Fruit fly (Drosophila melanogaster) whole organism, embryonic: ENCODE data around the gene CG15365.
A peak's percentile ranks its signal among the peaks of the same experiment; 100 is the strongest.

Experiments used
- ATbp ChIP-seq: fragments of 200-800 bp; sonication (Bioruptor generic); optimal IDR thresholded peaks from 2 replicates; lab custom pipeline; 2017; ENCODE audit warnings: missing biosample characterization, mild to moderate bottlenecking, missing genetic modification characterization, missing genetic modification reagents
- Atf3 ChIP-seq: fragments of 200-800 bp; sonication (Bioruptor generic); optimal IDR thresholded peaks from 3 replicates; lab custom pipeline; 2016; ENCODE audit warnings: missing biosample characterization, missing genetic modification characterization
- Awh ChIP-seq: fragments of 200-800 bp; sonication (Bioruptor generic); IDR thresholded peaks from 2 replicates; pipeline ENCODE4, ENCODE4 v1.3.6; 2022; ENCODE audit warnings: missing biosample characterization, missing genetic modification characterization
- CG10209 ChIP-seq: fragments of 200-800 bp; sonication (Bioruptor generic); optimal IDR thresholded peaks from 3 replicates; lab custom pipeline; 2017; ENCODE audit warnings: missing biosample characterization, mild to moderate bottlenecking, missing genetic modification characterization, missing genetic modification reagents
- CG12391 ChIP-seq: fragments of 200-800 bp; sonication (Bioruptor generic); optimal IDR thresholded peaks from 3 replicates; lab custom pipeline; 2018; ENCODE audit warnings: missing biosample characterization, mild to moderate bottlenecking, missing genetic modification characterization, moderate library complexity
- CG13775 ChIP-seq: fragments of 200-800 bp; sonication (Bioruptor generic); optimal IDR thresholded peaks from 3 replicates; lab custom pipeline; 2017; ENCODE audit warnings: missing biosample characterization, mild to moderate bottlenecking, missing genetic modification characterization
- CG14050 ChIP-seq: fragments of 200-800 bp; sonication (Bioruptor generic); IDR thresholded peaks from 3 replicates; pipeline ENCODE4 v1.3.6; 2022; ENCODE audit warnings: missing biosample characterization, missing genetic modification characterization
- CG14860 ChIP-seq: fragments of 200-800 bp; sonication (Bioruptor generic); IDR thresholded peaks from 3 replicates; pipeline ENCODE4 v1.3.6; 2022; ENCODE audit warnings: missing biosample characterization, missing genetic modification characterization; ENCODE audit not compliant: partially characterized antibody
- CG15601 ChIP-seq: fragments of 200-800 bp; sonication (Bioruptor generic); optimal IDR thresholded peaks from 3 replicates; lab custom pipeline; 2019; ENCODE audit warnings: missing biosample characterization, mild to moderate bottlenecking, missing genetic modification characterization, moderate library complexity
- CG15696 ChIP-seq: fragments of 200-800 bp; sonication (Bioruptor generic); optimal IDR thresholded peaks from 2 replicates; lab custom pipeline; 2019; ENCODE audit warnings: missing biosample characterization, mild to moderate bottlenecking, missing genetic modification characterization, moderate library complexity
- CG2116 ChIP-seq: fragments of 200-800 bp; sonication (Bioruptor generic); optimal IDR thresholded peaks from 3 replicates; lab custom pipeline; 2018; ENCODE audit warnings: missing biosample characterization, mild to moderate bottlenecking, missing genetic modification characterization
- CG32532 ChIP-seq: fragments of 200-800 bp; sonication (Bioruptor generic); IDR thresholded peaks from 2 replicates; pipeline ENCODE4 v1.3.6; 2022; ENCODE audit warnings: missing biosample characterization, missing genetic modification characterization
- CG34376 ChIP-seq: fragments of 200-800 bp; sonication (Bioruptor generic); optimal IDR thresholded peaks from 2 replicates; lab custom pipeline; 2018; ENCODE audit warnings: missing biosample characterization, mild to moderate bottlenecking, missing genetic modification characterization
- CG42726 ChIP-seq: fragments of 200-800 bp; sonication (Bioruptor generic); IDR thresholded peaks from 2 replicates; pipeline ENCODE4 v1.3.6; 2022; ENCODE audit warnings: missing biosample characterization, missing genetic modification characterization; ENCODE audit not compliant: partially characterized antibody
- CG4282 ChIP-seq: fragments of 200-800 bp; sonication (Bioruptor generic); optimal IDR thresholded peaks from 2 replicates; lab custom pipeline; 2016; ENCODE audit warnings: missing biosample characterization, missing genetic modification characterization
- CG4328 ChIP-seq: fragments of 200-800 bp; sonication (Bioruptor generic); optimal IDR thresholded peaks from 3 replicates; lab custom pipeline; 2017; ENCODE audit warnings: missing biosample characterization, missing genetic modification reagents, missing genetic modification characterization
- CG5245 ChIP-seq: fragments of 200-800 bp; sonication (Bioruptor generic); optimal IDR thresholded peaks from 3 replicates; lab custom pipeline; 2016; ENCODE audit warnings: missing biosample characterization, missing genetic modification characterization
- CG6854 ChIP-seq: fragments of 200-800 bp; sonication (Bioruptor generic); optimal IDR thresholded peaks from 3 replicates; lab custom pipeline; 2017; ENCODE audit warnings: missing biosample characterization, mild to moderate bottlenecking, missing genetic modification characterization
- CoRest ChIP-seq: fragments of 200-800 bp; sonication (Bioruptor generic); optimal IDR thresholded peaks from 3 replicates; lab custom pipeline; 2018; ENCODE audit warnings: missing biosample characterization, mild to moderate bottlenecking, missing genetic modification characterization, moderate library complexity
- D ChIP-seq, 2 experiments: fragments of 200-800 bp in 1 of 2; fragments of >200 bp in 1 of 2; sonication (Bioruptor generic) in 1 of 2; optimal IDR thresholded peaks; 2 replicates in 1 of 2; 3 replicates in 1 of 2; lab custom pipeline; 2017; ENCODE audit warnings: mild to moderate bottlenecking in 1 of 2, missing biosample characterization in 1 of 2, missing genetic modification characterization in 1 of 2, missing genetic modification reagents in 1 of 2
- D19B ChIP-seq: fragments of 200-800 bp; sonication (Bioruptor generic); optimal IDR thresholded peaks from 2 replicates; lab custom pipeline; 2017; ENCODE audit warnings: missing biosample characterization, mild to moderate bottlenecking, missing genetic modification characterization
- Fer3 ChIP-seq: fragments of 200-800 bp; sonication (Bioruptor generic); optimal IDR thresholded peaks from 2 replicates; lab custom pipeline; 2018; ENCODE audit warnings: missing biosample characterization, mild to moderate bottlenecking, missing genetic modification characterization, moderate library complexity
- HHEX ChIP-seq: fragments of 200-800 bp; sonication (Bioruptor generic); optimal IDR thresholded peaks from 3 replicates; lab custom pipeline; 2017; ENCODE audit warnings: missing biosample characterization, mild to moderate bottlenecking, missing genetic modification characterization, missing genetic modification reagents
- HLH3B ChIP-seq: fragments of 200-800 bp; sonication (Bioruptor generic); IDR thresholded peaks from 2 replicates; pipeline ENCODE4 v1.3.6; 2022; ENCODE audit warnings: missing biosample characterization, missing genetic modification characterization
- Hmx ChIP-seq: fragments of 200-800 bp; sonication (Bioruptor generic); optimal IDR thresholded peaks from 2 replicates; lab custom pipeline; 2016; ENCODE audit warnings: missing biosample characterization, missing genetic modification characterization
- Hr51 ChIP-seq, 2 experiments: fragments of 200-800 bp; sonication (Bioruptor generic); optimal IDR thresholded peaks; 2 replicates in 1 of 2; 3 replicates in 1 of 2; lab custom pipeline; 2016 to 2018; ENCODE audit warnings: missing biosample characterization in 2 of 2, missing genetic modification characterization in 2 of 2, mild to moderate bottlenecking in 1 of 2, moderate library complexity in 1 of 2
- Taf1 ChIP-seq: fragments of 200-800 bp; sonication (Bioruptor generic); IDR thresholded peaks from 2 replicates; pipeline ENCODE4 v1.3.6; 2022; ENCODE audit warnings: missing biosample characterization, missing genetic modification characterization
- Xbp1 ChIP-seq: fragments of 200-800 bp; sonication (Bioruptor generic); optimal IDR thresholded peaks from 3 replicates; lab custom pipeline; 2016; ENCODE audit warnings: missing biosample characterization, mild to moderate bottlenecking, missing genetic modification characterization
- btn ChIP-seq: fragments of 200-800 bp; sonication (Bioruptor generic); optimal IDR thresholded peaks from 2 replicates; lab custom pipeline; 2016; ENCODE audit warnings: missing biosample characterization, missing genetic modification characterization
- chif ChIP-seq, 2 experiments: fragments of 200-800 bp; sonication (Bioruptor generic); optimal IDR thresholded peaks; 3 replicates each; lab custom pipeline; 2016; ENCODE audit warnings: missing biosample characterization in 2 of 2, missing genetic modification characterization in 2 of 2
- corto ChIP-seq: fragments of 200-800 bp; sonication (Bioruptor generic); optimal IDR thresholded peaks from 2 replicates; lab custom pipeline; 2016; ENCODE audit warnings: missing biosample characterization, mild to moderate bottlenecking, missing genetic modification characterization, moderate library complexity
- crc ChIP-seq: fragments of 200-800 bp; sonication (Bioruptor generic); optimal IDR thresholded peaks from 2 replicates; lab custom pipeline; 2016; ENCODE audit warnings: missing biosample characterization, missing genetic modification characterization
- emc ChIP-seq: fragments of 200-800 bp; sonication (Bioruptor generic); optimal IDR thresholded peaks from 2 replicates; lab custom pipeline; 2016; ENCODE audit warnings: missing biosample characterization, missing genetic modification characterization
- fd3F ChIP-seq: fragments of 200-800 bp; sonication (Bioruptor generic); optimal IDR thresholded peaks from 2 replicates; lab custom pipeline; 2018; ENCODE audit warnings: missing biosample characterization, mild to moderate bottlenecking, missing genetic modification characterization, moderate library complexity
- gro ChIP-seq: fragments of 200-800 bp; sonication (Bioruptor generic); optimal IDR thresholded peaks from 2 replicates; lab custom pipeline; 2016; ENCODE audit warnings: missing biosample characterization, missing genetic modification characterization
- hbn ChIP-seq: fragments of 200-800 bp; sonication (Bioruptor generic); IDR thresholded peaks from 2 replicates; pipeline ENCODE4 v1.3.6; 2022; ENCODE audit warnings: missing biosample characterization, missing genetic modification characterization; ENCODE audit not compliant: partially characterized antibody
- jumu ChIP-seq: fragments of 200-800 bp; sonication (Bioruptor generic); optimal IDR thresholded peaks from 3 replicates; lab custom pipeline; 2016; ENCODE audit warnings: missing biosample characterization, missing genetic modification characterization
- kay ChIP-seq: fragments of 200-800 bp; sonication (Bioruptor generic); optimal IDR thresholded peaks from 2 replicates; lab custom pipeline; 2016; ENCODE audit warnings: missing biosample characterization, missing genetic modification characterization
- nerfin-2 ChIP-seq: fragments of 200-800 bp; sonication (Bioruptor generic); IDR thresholded peaks from 2 replicates; pipeline ENCODE4 v1.3.6; 2022; ENCODE audit warnings: missing biosample characterization, missing genetic modification characterization; ENCODE audit not compliant: partially characterized antibody
- nom ChIP-seq: fragments of 200-800 bp; sonication (Bioruptor generic); optimal IDR thresholded peaks from 2 replicates; lab custom pipeline; 2017; ENCODE audit warnings: missing biosample characterization, missing genetic modification characterization, mild to moderate bottlenecking, moderate library complexity, missing genetic modification reagents
- pan ChIP-seq, 4 experiments: fragments of >200 bp in 3 of 4; fragments of 200-800 bp in 1 of 4; sonication (Bioruptor generic) in 1 of 4; optimal IDR thresholded peaks in 3 of 4; IDR thresholded peaks in 1 of 4; 2 replicates each; pipeline versions ENCODE4 v1.3.6 to Lab custom; 2017 to 2022; ENCODE audit warnings: missing biosample characterization in 2 of 4, missing genetic modification characterization in 2 of 4, mixed read lengths in 1 of 4
- pita ChIP-seq: fragments of 200-800 bp; sonication (Bioruptor generic); optimal IDR thresholded peaks from 2 replicates; lab custom pipeline; 2017; ENCODE audit warnings: missing biosample characterization, mild to moderate bottlenecking, missing genetic modification characterization
- psq ChIP-seq: fragments of 200-800 bp; sonication (Bioruptor generic); optimal IDR thresholded peaks from 2 replicates; lab custom pipeline; 2017; ENCODE audit warnings: missing biosample characterization, missing genetic modification characterization
- sna ChIP-seq: fragments of 200-800 bp; sonication (Bioruptor generic); IDR thresholded peaks from 2 replicates; pipeline ENCODE4 v1.3.6; 2022; ENCODE audit warnings: missing biosample characterization, missing genetic modification characterization; ENCODE audit not compliant: partially characterized antibody
- toy ChIP-seq: fragments of 200-800 bp; sonication (Bioruptor generic); IDR thresholded peaks from 2 replicates; pipeline ENCODE4 v1.3.6; 2022; ENCODE audit warnings: missing biosample characterization, missing genetic modification characterization
- zen2 ChIP-seq: fragments of 200-800 bp; sonication (Bioruptor generic); IDR thresholded peaks from 3 replicates; pipeline ENCODE4 v1.3.6; 2022; ENCODE audit warnings: missing biosample characterization, missing genetic modification characterization; ENCODE audit not compliant: partially characterized antibody

CG15365 gene

dm6 chrX:9109072-9109844 is 41.5 kb upstream of the CG15365 start (continued):
- no peak for TF ChIP-seq zen2
- TF ChIP-seq D19B (GFP tag; lab: Kevin White, UChicago): peak; percentile 28
- TF ChIP-seq CoRest (tag; lab: Kevin White, UChicago): peak; percentile 72
- peak; percentile 27 for TF ChIP-seq Atf3 (GFP tag; lab: Kevin White, UChicago)
- no peak for TF ChIP-seq btn (GFP tag; lab: Kevin White, UChicago)
- no peak for TF ChIP-seq psq
- 0 out of 2 replicates have a peak, but pooled peaks have one; percentile 15 for TF ChIP-seq sna (GFP tag; lab: Robert Waterston, UW)
- TF ChIP-seq crc (GFP tag; lab: Kevin White, UChicago): no peak
- peak; percentile 44; the same call in 1 of the 2 replicates for TF ChIP-seq Awh (GFP tag; lab: Robert Waterston, UW)
- peak; percentile 35 for TF ChIP-seq CG15696
- TF ChIP-seq D (optimal IDR thresholded peaks at IDR 0.05; lab: Kevin White, UChicago): no peak
- peak; percentile 27 for TF ChIP-seq D (GFP tag; optimal IDR thresholded peaks at IDR 0.05; lab: Kevin White, UChicago)
- TF ChIP-seq Hr51 (GFP tag; optimal IDR thresholded peaks at IDR 0.05; lab: Kevin White, UChicago): peak in 1 of 2 experiments; percentile 59
- peak; percentile 31 for TF ChIP-seq CG15601 (tag; lab: Kevin White, UChicago)
- no peak for TF ChIP-seq toy (GFP tag; lab: Robert Waterston, UW)
- TF ChIP-seq emc: peak; percentile 4
- peak; percentile 45 for TF ChIP-seq CG2116
- TF ChIP-seq Fer3 (tag; lab: Kevin White, UChicago): peak; percentile 18
- no peak for TF ChIP-seq CG42726
- TF ChIP-seq chif (GFP tag; optimal IDR thresholded peaks at IDR 0.05; lab: Kevin White, UChicago): peak; percentile 52 to 66
- peak; percentile 82 for TF ChIP-seq CG4282
- no peak for TF ChIP-seq kay
- no peak for TF ChIP-seq pan (optimal IDR thresholded peaks at IDR 0.05; lab: Kevin White, UChicago)
- peak in 1 of 2 experiments; percentile 44 for TF ChIP-seq pan (GFP tag; optimal IDR thresholded peaks at IDR 0.05 in 1 of 2, IDR thresholded peaks at IDR 0.05 in 1 of 2)
- no peak; the same call in 1 of the 2 replicates for TF ChIP-seq Taf1 (GFP tag; lab: Robert Waterston, UW)
- no peak for TF ChIP-seq CG5245
- no peak for TF ChIP-seq hbn (GFP tag; lab: Robert Waterston, UW)
- peak; percentile 13 for TF ChIP-seq HHEX
- no peak for TF ChIP-seq pita (GFP tag; lab: Kevin White, UChicago)
- no peak for TF ChIP-seq Hmx
- TF ChIP-seq CG14860 (GFP tag; lab: Robert Waterston, UW): no peak
- peak; percentile 67 for TF ChIP-seq CG13775 (GFP tag; lab: Kevin White, UChicago)
- TF ChIP-seq nom: no peak
- 0 out of 2 replicates have a peak, but pooled peaks have one; percentile 9 for TF ChIP-seq HLH3B
- peak; percentile 18 for TF ChIP-seq fd3F
- TF ChIP-seq ATbp (GFP tag; lab: Kevin White, UChicago): no peak
- TF ChIP-seq CG12391 (tag; lab: Kevin White, UChicago): peak; percentile 70
- TF ChIP-seq CG32532: peak; percentile 40; the same call in 1 of the 2 replicates
- TF ChIP-seq CG34376 (GFP tag; lab: Kevin White, UChicago): no peak
- peak; percentile 45 for TF ChIP-seq jumu (GFP tag; lab: Kevin White, UChicago)
- TF ChIP-seq CG10209 (GFP tag; lab: Kevin White, UChicago): peak; percentile 58
- TF ChIP-seq CG4328 (GFP tag; lab: Kevin White, UChicago): no peak
- TF ChIP-seq CG6854 (GFP tag; lab: Kevin White, UChicago): peak; percentile 3
- TF ChIP-seq gro (GFP tag; lab: Kevin White, UChicago): peak; percentile 56
- TF ChIP-seq Xbp1 (GFP tag; lab: Kevin White, UChicago): peak; percentile 61
- no peak for TF ChIP-seq corto (GFP tag; lab: Kevin White, UChicago)
- TF ChIP-seq nerfin-2: no peak
- no peak for TF ChIP-seq CG14050 (GFP tag; lab: Robert Waterston, UW)
